Fruit fly (Drosophila melanogaster) whole organism: ENCODE data around the gene Cat.

ENCODE experiments used
- EcR ChIP-seq, 2 experiments: fragments of >200 bp; optimal IDR thresholded peaks; 2 replicates each; lab custom pipeline; 2017; ENCODE audit warnings: missing biosample characterization in 2 of 2, missing genetic modification characterization in 2 of 2, missing genetic modification reagents in 2 of 2
- pan ChIP-seq: fragments of >200 bp; optimal IDR thresholded peaks from 2 replicates; lab custom pipeline; 2017
- psq ChIP-seq: fragments of >200 bp; optimal IDR thresholded peaks from 2 replicates; lab custom pipeline; 2017

DNA sequence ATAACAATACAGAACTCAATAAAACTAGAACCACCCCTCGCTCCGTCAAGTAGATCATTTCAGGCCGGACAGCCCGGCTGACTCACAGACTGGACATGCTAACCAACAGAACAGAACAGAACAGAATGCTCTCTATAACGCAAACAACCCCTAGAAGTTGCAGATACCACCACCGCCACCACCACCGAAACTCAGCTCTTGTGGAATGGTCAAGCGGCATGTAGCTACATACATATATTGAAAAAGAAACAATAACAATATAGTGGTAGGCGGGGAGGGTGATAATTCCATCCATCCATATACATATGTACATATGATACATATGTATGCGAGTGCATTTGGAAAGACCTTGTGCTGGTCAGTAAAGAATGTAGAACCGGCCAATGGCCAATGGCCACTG is 32.0 kb downstream of the Cat start:
- TF ChIP-seq pan, result no peak
- no peak for TF ChIP-seq psq (lab: Kevin White, UChicago)
- no peak for TF ChIP-seq EcR (GFP tag; optimal IDR thresholded peaks at IDR 0.05; lab: Kevin White, UChicago)
